Fruit fly (Drosophila melanogaster) whole organism: ENCODE results near the gene CG43446.

Experiments
- CG8478 ChIP-seq: fragments of >200 bp; optimal IDR thresholded peaks from 2 replicates; lab custom pipeline; 2018; ENCODE audit warnings: inconsistent platforms
- Dll ChIP-seq: fragments of >200 bp; optimal IDR thresholded peaks from 2 replicates; lab custom pipeline; 2017
- EcR ChIP-seq, 2 experiments: fragments of >200 bp; optimal IDR thresholded peaks; 2 replicates each; lab custom pipeline; 2017; ENCODE audit warnings: missing biosample characterization in 2 of 2, missing genetic modification characterization in 2 of 2, missing genetic modification reagents in 2 of 2
- pan ChIP-seq: fragments of >200 bp; optimal IDR thresholded peaks from 2 replicates; lab custom pipeline; 2017
- psq ChIP-seq: fragments of >200 bp; optimal IDR thresholded peaks from 2 replicates; lab custom pipeline; 2017
- usp ChIP-seq: fragments of >200 bp; optimal IDR thresholded peaks from 2 replicates; lab custom pipeline; 2017; ENCODE audit warnings: missing biosample characterization, missing genetic modification characterization, mixed read lengths

Gene CG43446

DNA sequence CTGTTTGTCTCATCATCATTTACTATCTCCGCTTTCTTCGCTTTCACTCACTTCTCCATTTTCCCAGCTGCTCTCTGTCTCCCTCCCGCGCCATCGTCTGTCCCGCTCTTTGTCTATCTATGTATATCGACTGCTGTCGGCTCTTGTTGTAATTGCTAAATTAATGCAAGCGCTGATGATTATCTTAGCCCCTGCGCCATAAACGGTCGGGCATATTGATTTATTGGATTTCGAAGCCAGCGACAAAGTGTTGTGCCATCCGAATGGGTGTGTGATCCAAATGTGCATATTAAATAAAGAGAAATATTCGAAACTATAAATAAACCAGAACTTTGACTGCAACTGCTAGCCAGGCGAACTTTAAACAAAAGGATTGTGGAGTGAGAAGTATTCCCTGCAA, 2.7 kb upstream of the CG43446 start:
- no peak for TF ChIP-seq EcR (GFP tag; optimal IDR thresholded peaks at IDR 0.05; lab: Kevin White, UChicago)
- TF ChIP-seq psq (lab: Kevin White, UChicago), result no peak
- no peak for TF ChIP-seq pan
- no peak for TF ChIP-seq usp (GFP tag; lab: Kevin White, UChicago)
- no peak for TF ChIP-seq CG8478 (lab: Kevin White, UChicago)
- no peak for TF ChIP-seq Dll (lab: Kevin White, UChicago)

dm6 chr3R:20989657-20990056, 1.9 kb upstream of the CG43446 start:
- TF ChIP-seq Dll (lab: Kevin White, UChicago), result no peak
- TF ChIP-seq psq (lab: Kevin White, UChicago), result no peak
- TF ChIP-seq CG8478 (lab: Kevin White, UChicago), result no peak
- TF ChIP-seq EcR (GFP tag; optimal IDR thresholded peaks at IDR 0.05; lab: Kevin White, UChicago), result no peak
- TF ChIP-seq pan, result no peak
- TF ChIP-seq usp (GFP tag; lab: Kevin White, UChicago), result no peak

- TF ChIP-seq usp (GFP tag; lab: Kevin White, UChicago), result no peak
- no peak for TF ChIP-seq Dll (lab: Kevin White, UChicago)
- no peak for TF ChIP-seq EcR (GFP tag; optimal IDR thresholded peaks at IDR 0.05; lab: Kevin White, UChicago)
- TF ChIP-seq psq (lab: Kevin White, UChicago), result no peak
- TF ChIP-seq CG8478 (lab: Kevin White, UChicago), result no peak
- TF ChIP-seq pan, result no peak
These were observed 1.3 kb upstream of the CG43446 start for dm6 chr3R:20989046-20989445.

DNA sequence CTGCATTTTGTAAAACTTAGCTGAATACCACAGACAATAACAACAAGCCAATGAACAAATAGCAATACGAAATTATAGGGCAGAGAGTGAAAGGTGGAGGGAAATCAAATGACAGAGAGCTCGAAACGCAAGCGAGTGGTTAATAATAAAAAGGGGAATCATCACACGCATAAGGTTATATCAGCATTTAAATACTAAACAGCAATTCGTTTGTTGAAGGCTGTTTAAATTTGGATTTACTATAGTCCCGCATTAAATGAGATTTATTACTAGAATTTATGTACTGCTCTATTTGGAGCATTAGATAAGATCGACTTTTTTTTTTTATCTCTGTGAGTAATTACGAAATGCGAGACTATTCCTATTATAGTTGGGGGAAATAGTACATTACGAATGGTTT, 824 bp upstream of the CG43446 start:
- TF ChIP-seq psq (lab: Kevin White, UChicago) (no peak), Dll (lab: Kevin White, UChicago) (no peak), EcR (GFP tag; optimal IDR thresholded peaks at IDR 0.05; lab: Kevin White, UChicago) (no peak), usp (GFP tag; lab: Kevin White, UChicago) (no peak)

DNA sequence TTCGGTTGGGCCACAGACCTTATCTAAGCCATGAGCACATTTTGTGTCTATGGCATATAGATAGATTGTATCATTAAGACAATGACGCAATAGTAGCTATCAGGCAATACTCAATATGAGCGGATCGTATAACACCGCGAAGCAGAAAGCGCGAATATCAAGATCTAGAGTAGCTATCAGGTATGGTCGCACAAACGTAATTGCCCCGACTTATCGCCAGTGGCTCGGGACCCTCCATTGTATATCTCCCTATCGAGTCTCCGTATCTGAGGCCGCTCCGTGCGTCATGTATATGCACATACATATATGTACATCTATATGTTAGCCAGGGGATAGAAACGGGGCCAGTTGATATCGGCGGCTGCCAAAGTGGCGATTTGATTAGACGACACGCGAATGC, 2.1 kb downstream of the CG43446 start:
- TF ChIP-seq EcR (GFP tag; optimal IDR thresholded peaks at IDR 0.05; lab: Kevin White, UChicago) (no peak), pan (no peak), Dll (lab: Kevin White, UChicago) (no peak), psq (lab: Kevin White, UChicago) (no peak), CG8478 (lab: Kevin White, UChicago) (no peak), usp (GFP tag; lab: Kevin White, UChicago) (no peak)

DNA sequence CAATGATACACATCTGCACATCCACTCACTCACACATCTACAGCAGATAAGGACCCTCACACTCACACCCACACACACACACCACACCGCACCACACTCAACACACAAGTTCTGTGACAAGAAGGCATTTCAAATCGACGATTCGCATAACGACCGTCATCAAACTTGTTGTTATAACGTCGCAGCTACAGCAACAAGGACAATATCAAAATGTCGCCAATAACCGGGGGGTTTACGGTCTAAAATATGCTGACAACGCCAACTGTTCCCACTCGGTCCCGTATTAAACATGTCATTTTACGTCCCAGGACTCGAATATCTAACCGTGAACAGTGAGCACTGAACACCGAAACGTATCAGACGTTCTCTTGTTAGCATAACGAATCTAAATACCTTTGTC, 2.8 kb downstream of the CG43446 start:
- no peak for TF ChIP-seq EcR (GFP tag; optimal IDR thresholded peaks at IDR 0.05; lab: Kevin White, UChicago)
- TF ChIP-seq CG8478 (lab: Kevin White, UChicago), result no peak
- no peak for TF ChIP-seq psq (lab: Kevin White, UChicago)
- no peak for TF ChIP-seq usp (GFP tag; lab: Kevin White, UChicago)
- TF ChIP-seq Dll (lab: Kevin White, UChicago), result no peak
- TF ChIP-seq pan, result no peak

dm6 chr3R:20984087-20984486, 3.6 kb downstream of the CG43446 start:
- TF ChIP-seq CG8478 (lab: Kevin White, UChicago) (no peak), usp (GFP tag; lab: Kevin White, UChicago) (no peak), Dll (lab: Kevin White, UChicago) (no peak), EcR (GFP tag; optimal IDR thresholded peaks at IDR 0.05; lab: Kevin White, UChicago) (no peak), psq (lab: Kevin White, UChicago) (no peak), pan (no peak)

DNA sequence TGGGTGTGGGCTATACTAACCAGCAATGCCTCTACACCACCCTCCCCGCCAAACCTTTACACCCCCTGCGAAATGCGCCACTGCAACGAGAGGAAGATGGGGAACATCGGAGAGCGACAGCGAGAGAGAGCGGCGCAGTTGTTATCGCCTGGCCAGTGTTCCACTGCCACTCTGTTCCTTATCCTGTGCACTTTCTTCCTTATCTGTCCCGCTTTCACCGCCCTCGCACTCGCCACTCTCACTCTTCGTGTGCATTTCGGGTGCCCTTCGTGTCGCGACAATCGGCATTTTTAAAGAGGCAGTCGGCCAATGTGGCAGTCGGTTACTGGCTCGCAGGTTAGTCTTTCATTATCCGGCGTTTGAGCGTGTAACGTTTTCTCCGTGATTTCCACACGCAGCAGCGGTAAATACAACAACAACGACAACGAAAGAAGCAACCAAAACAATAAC, 9.9 kb downstream of the CG43446 start, which contains the start of gene Calx:
TSS of gene Calx (plus strand) at position 338 of the 450 bp plus-strand sequence.
- TF ChIP-seq Dll (lab: Kevin White, UChicago) (no peak), usp (GFP tag; lab: Kevin White, UChicago) (no peak), pan (no peak), CG8478 (lab: Kevin White, UChicago) (no peak), EcR (GFP tag; optimal IDR thresholded peaks at IDR 0.05; lab: Kevin White, UChicago) (no peak), psq (lab: Kevin White, UChicago) (no peak)

dm6 chr3R:20976649-20977048, 11.1 kb downstream of the CG43446 start:
- no peak for TF ChIP-seq usp (GFP tag; lab: Kevin White, UChicago)
- no peak for TF ChIP-seq EcR (GFP tag; optimal IDR thresholded peaks at IDR 0.05; lab: Kevin White, UChicago)
- no peak for TF ChIP-seq Dll (lab: Kevin White, UChicago)
- TF ChIP-seq pan, result no peak
- TF ChIP-seq psq (lab: Kevin White, UChicago), result no peak
- no peak for TF ChIP-seq CG8478 (lab: Kevin White, UChicago)

DNA sequence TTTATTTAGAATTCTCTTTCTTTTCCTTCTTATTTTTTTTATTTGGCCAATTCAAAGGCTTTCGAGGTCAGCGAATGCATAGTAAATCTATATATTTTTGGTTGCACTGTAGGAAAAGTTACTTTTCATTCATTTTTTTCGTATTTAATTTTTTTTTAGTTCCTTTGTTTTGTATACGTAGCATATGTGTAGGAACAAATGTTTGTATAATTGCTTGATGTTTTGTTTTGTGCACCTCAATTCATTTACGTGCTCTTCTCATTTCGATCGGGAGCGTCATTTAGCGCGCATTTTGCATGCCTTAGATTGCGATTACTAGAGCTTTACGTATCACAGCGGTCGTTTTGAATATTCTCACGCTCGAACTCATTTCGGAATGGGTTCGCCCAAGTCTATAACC, 24.8 kb downstream of the CG43446 start:
- TF ChIP-seq psq (lab: Kevin White, UChicago) (no peak), usp (GFP tag; lab: Kevin White, UChicago) (no peak), EcR (GFP tag; optimal IDR thresholded peaks at IDR 0.05; lab: Kevin White, UChicago) (no peak), Dll (lab: Kevin White, UChicago) (no peak), pan (no peak), CG8478 (lab: Kevin White, UChicago) (no peak)

- TF ChIP-seq pan, result no peak
- TF ChIP-seq Dll (lab: Kevin White, UChicago), result no peak
- no peak for TF ChIP-seq psq (lab: Kevin White, UChicago)
- no peak for TF ChIP-seq CG8478 (lab: Kevin White, UChicago)
- no peak for TF ChIP-seq usp (GFP tag; lab: Kevin White, UChicago)
- no peak for TF ChIP-seq EcR (GFP tag; optimal IDR thresholded peaks at IDR 0.05; lab: Kevin White, UChicago)
These were observed 25.7 kb downstream of the CG43446 start for dm6 chr3R:20961993-20962392.

DNA sequence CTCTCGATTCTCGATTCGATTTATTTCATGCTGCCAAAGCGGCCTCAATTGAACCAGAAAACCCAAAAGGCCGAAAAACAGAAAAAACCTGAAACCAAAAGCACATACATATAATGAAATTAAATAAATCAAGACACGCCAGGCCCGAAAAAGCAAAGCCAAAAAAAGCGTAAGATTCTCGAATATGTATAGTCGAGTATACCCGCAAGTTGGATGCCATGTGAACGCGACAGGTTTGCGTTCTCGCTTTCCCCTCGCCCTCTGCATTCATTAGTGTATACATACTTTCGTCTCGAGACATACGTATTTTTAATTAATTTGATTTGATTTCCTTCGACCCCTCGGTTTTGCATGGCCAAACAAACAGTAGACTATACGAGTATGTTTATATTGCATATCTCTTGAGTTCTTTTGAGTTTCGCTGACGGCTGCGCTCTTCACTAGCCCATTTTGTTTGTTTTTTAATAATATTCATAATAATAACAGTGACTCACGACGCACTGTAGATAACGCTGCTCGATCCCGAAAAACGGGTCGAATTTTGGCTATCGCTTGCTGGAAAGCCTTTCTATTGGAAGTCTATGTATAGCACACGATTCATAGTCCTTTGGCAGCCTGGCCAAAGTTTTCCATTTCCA, 26.7 kb downstream of the CG43446 start:
- TF ChIP-seq usp (GFP tag; lab: Kevin White, UChicago) (no peak), psq (lab: Kevin White, UChicago) (no peak), CG8478 (lab: Kevin White, UChicago) (no peak), pan (no peak), EcR (GFP tag; optimal IDR thresholded peaks at IDR 0.05; lab: Kevin White, UChicago) (no peak), Dll (lab: Kevin White, UChicago) (no peak)
